Worm (Caenorhabditis elegans): ENCODE data around the gene mab-9.

- TF ChIP-seq him-1 (tag; optimal IDR thresholded peaks at IDR 0.05), result no peak
- no peak for TF ChIP-seq dao-5 (tag; optimal IDR thresholded peaks at IDR 0.05)
Observed at ce11 chrII:484328-484916, 31.4 kb upstream of the mab-9 start, which contains the start of the genes gldi-1 and prp-21.

All from whole organism, L4/young adult.